Worm (Caenorhabditis elegans): ENCODE data around the gene T25B6.3.

Gene T25B6.3

ce11 chrX:9015420-9015819 is 12.0 kb upstream of the T25B6.3 start, which contains the start of gene T25B6.4:
TSS of gene T25B6.4 (plus strand) at chrX:9015720.
- no peak for TF ChIP-seq ref-2 (tag; optimal IDR thresholded peaks at IDR 0.05)
- TF ChIP-seq zip-5 (tag; optimal IDR thresholded peaks at IDR 0.05): no peak
- no peak for TF ChIP-seq lim-6 (tag; optimal IDR thresholded peaks at IDR 0.05)
- no peak for TF ChIP-seq ceh-9 (tag; optimal IDR thresholded peaks at IDR 0.05)

- no peak for TF ChIP-seq ceh-19 (GFP tag; optimal IDR thresholded peaks at IDR 0.05)
- no peak for TF ChIP-seq rnt-1 (tag; optimal IDR thresholded peaks at IDR 0.05)
- no peak for TF ChIP-seq hlh-13 (GFP tag; optimal IDR thresholded peaks at IDR 0.05)
- TF ChIP-seq hlh-6 (tag; optimal IDR thresholded peaks at IDR 0.05): no peak
- TF ChIP-seq ceh-9 (tag; optimal IDR thresholded peaks at IDR 0.05): no peak
- no peak for TF ChIP-seq ceh-31 (tag; optimal IDR thresholded peaks at IDR 0.05)
- TF ChIP-seq pat-9 (tag; optimal IDR thresholded peaks at IDR 0.05): no peak
- TF ChIP-seq K09A11.1 (tag; optimal IDR thresholded peaks at IDR 0.05; ENCODE audit: insufficient read depth): no peak
- no peak for TF ChIP-seq ceh-2 (tag; optimal IDR thresholded peaks at IDR 0.05)
- TF ChIP-seq lim-6 (tag; optimal IDR thresholded peaks at IDR 0.05): no peak
- no peak for TF ChIP-seq sdc-2 (tag; optimal IDR thresholded peaks at IDR 0.05)
- TF ChIP-seq ceh-6 (GFP tag; optimal IDR thresholded peaks at IDR 0.05): no peak
- no peak for TF ChIP-seq K02D7.2 (tag; optimal IDR thresholded peaks at IDR 0.05)
- no peak for TF ChIP-seq zip-5 (tag; optimal IDR thresholded peaks at IDR 0.05)
Measured at ce11 chrX:9021645-9022044, 5.8 kb upstream of the T25B6.3 start, which contains the start of gene T25B6.5. TSS of gene T25B6.5 (minus strand) at chrX:9021745.

- TF ChIP-seq lim-6 (tag; optimal IDR thresholded peaks at IDR 0.05) (no peak), fkh-6 (tag; optimal IDR thresholded peaks at IDR 0.05) (no peak), nfya-1 (tag; optimal IDR thresholded peaks at IDR 0.05) (no peak), madf-2 (tag; optimal IDR thresholded peaks at IDR 0.05) (no peak), lin-11 (tag; optimal IDR thresholded peaks at IDR 0.05) (no peak), che-1 (tag; optimal IDR thresholded peaks at IDR 0.05) (no peak), ceh-6 (GFP tag; optimal IDR thresholded peaks at IDR 0.05) (no peak), hlh-8 (tag; optimal IDR thresholded peaks at IDR 0.05) (no peak), K02D7.2 (tag; optimal IDR thresholded peaks at IDR 0.05) (no peak), ceh-34 (tag; optimal IDR thresholded peaks at IDR 0.05) (no peak), syd-9 (tag; optimal IDR thresholded peaks at IDR 0.05) (no peak), tbx-7 (tag; optimal IDR thresholded peaks at IDR 0.05) (no peak)
Measured at ce11 chrX:9022779-9023178, 4.6 kb upstream of the T25B6.3 start, which contains the start of gene T25B6.6. TSS of gene T25B6.6 (minus strand) at chrX:9022879.

- no peak for TF ChIP-seq C38D4.7 (GFP tag; optimal IDR thresholded peaks at IDR 0.05)
Measured at ce11 chrX:9023816-9024215, 3.6 kb upstream of the T25B6.3 start.

- TF ChIP-seq unc-3 (GFP tag; conservative IDR thresholded peaks at IDR 0.05) (peak; percentile 41; the same call in 1 of the 2 replicates), unc-3 (tag; optimal IDR thresholded peaks at IDR 0.05) (no peak), unc-42 (tag; optimal IDR thresholded peaks at IDR 0.05) (no peak), ztf-16 (tag; optimal IDR thresholded peaks at IDR 0.05) (peak; percentile 2), pha-2 (tag; optimal IDR thresholded peaks at IDR 0.05) (no peak), unc-86 (tag; optimal IDR thresholded peaks at IDR 0.05) (peak; percentile 10), hlh-30 (tag; optimal IDR thresholded peaks at IDR 0.05; ENCODE audit: insufficient read depth) (no peak), elt-2 (tag; optimal IDR thresholded peaks at IDR 0.05) (peak; percentile 33), pqm-1 (tag; optimal IDR thresholded peaks at IDR 0.05) (no peak), pax-1 (tag; optimal IDR thresholded peaks at IDR 0.05) (no peak), che-1 (tag; optimal IDR thresholded peaks at IDR 0.05) (peak; percentile 31), ceh-24 (tag; optimal IDR thresholded peaks at IDR 0.05) (no peak), ttx-3 (tag; optimal IDR thresholded peaks at IDR 0.05) (peak; percentile 34), eyg-1 (tag; optimal IDR thresholded peaks at IDR 0.05) (no peak)
Measured at ce11 chrX:9024270-9024669, 3.1 kb upstream of the T25B6.3 start.
